Worm (Caenorhabditis elegans): ENCODE data around the gene tars-1.

Gene tars-1

DNA sequence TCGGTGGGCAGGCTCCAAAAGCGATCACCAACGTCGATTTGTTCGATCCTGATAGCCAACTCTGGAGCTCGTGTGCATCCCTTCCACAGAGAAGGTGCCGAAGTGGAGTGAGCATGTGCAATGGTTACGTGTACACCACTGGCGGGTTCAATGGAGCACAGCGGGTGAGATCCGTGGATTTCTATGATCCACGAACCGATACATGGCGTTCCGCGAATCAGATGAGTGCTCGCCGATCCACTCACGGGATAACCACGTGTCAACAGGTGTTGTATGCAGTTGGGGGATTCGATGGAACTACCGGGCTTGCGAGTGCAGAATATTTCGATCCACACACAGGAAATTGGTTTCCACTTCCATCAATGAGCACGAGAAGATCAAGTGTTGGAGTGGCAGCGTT is 4.6 kb downstream of the tars-1 start (continued):
- TF ChIP-seq B0035.1 (tag; optimal IDR thresholded peaks at IDR 0.05) (no peak), hmg-1.2 (GFP tag; IDR thresholded peaks at IDR 0.05) (0 out of 2 replicates have a peak, but pooled peaks have one; percentile 6), pha-4 (tag; optimal IDR thresholded peaks at IDR 0.05) (no peak), nhr-179 (tag; optimal IDR thresholded peaks at IDR 0.05) (no peak), hmg-20 (GFP tag; IDR thresholded peaks at IDR 0.05) (no peak), zfh-2 (GFP tag; conservative IDR thresholded peaks at IDR 0.05) (peak; percentile 71), Y95B8A.8 (GFP tag; IDR thresholded peaks at IDR 0.05) (no peak), Y53F4B.3 (GFP tag; IDR thresholded peaks at IDR 0.05) (no peak), tlf-1 (GFP tag; optimal IDR thresholded peaks at IDR 0.05) (no peak), lin-35 (GFP tag; optimal IDR thresholded peaks at IDR 0.05) (no peak), sea-2 (GFP tag; IDR thresholded peaks at IDR 0.05) (no peak), gei-17 (GFP tag; optimal IDR thresholded peaks at IDR 0.05) (no peak), repo-1 (tag; optimal IDR thresholded peaks at IDR 0.05) (no peak), Y53G8AR.9 (GFP tag; conservative IDR thresholded peaks at IDR 0.05) (no peak), ztf-26 (tag; optimal IDR thresholded peaks at IDR 0.05) (no peak), Y67H2A.10 (GFP tag; conservative IDR thresholded peaks at IDR 0.05) (no peak), T26A5.8 (tag; optimal IDR thresholded peaks at IDR 0.05) (no peak), somi-1 (GFP tag; optimal IDR thresholded peaks at IDR 0.05) (no peak), ceh-100 (GFP tag; IDR thresholded peaks at IDR 0.05) (no peak), F39B2.1 (GFP tag; IDR thresholded peaks at IDR 0.05) (no peak), F33H1.4 (GFP tag; IDR thresholded peaks at IDR 0.05) (no peak)

- TF ChIP-seq dox-1 (GFP tag; IDR thresholded peaks at IDR 0.05) (no peak), F49E8.2 (tag; optimal IDR thresholded peaks at IDR 0.05; ENCODE audit: insufficient read depth) (no peak), madf-8 (GFP tag; conservative IDR thresholded peaks at IDR 0.05) (peak; percentile 59), lsl-1 (GFP tag; optimal IDR thresholded peaks at IDR 0.05) (peak; percentile 59)
Measured at ce11 chrII:11689941-11690340, 5.5 kb downstream of the tars-1 start.

- TF ChIP-seq nfya-1 (tag; optimal IDR thresholded peaks at IDR 0.05; ENCODE audit: borderline replicate concordance, insufficient read depth) (no peak), athp-1 (tag; optimal IDR thresholded peaks at IDR 0.05) (no peak), aptf-3 (GFP tag; IDR thresholded peaks at IDR 0.05) (no peak), die-1 (tag; optimal IDR thresholded peaks at IDR 0.05) (no peak), efl-1 (GFP tag; optimal IDR thresholded peaks at IDR 0.05) (no peak), nhr-27 (tag; optimal IDR thresholded peaks at IDR 0.05) (no peak), T26A5.8 (tag; optimal IDR thresholded peaks at IDR 0.05) (no peak), rcor-1 (GFP tag; IDR thresholded peaks at IDR 0.05) (no peak), Y53G8AR.9 (GFP tag; conservative IDR thresholded peaks at IDR 0.05) (no peak), dpl-1 (GFP tag; optimal IDR thresholded peaks at IDR 0.05) (no peak), F22D6.2 (tag; optimal IDR thresholded peaks at IDR 0.05) (no peak), cebp-2 (GFP tag; IDR thresholded peaks at IDR 0.05) (no peak), ztf-3 (GFP tag; optimal IDR thresholded peaks at IDR 0.05) (no peak), F57A8.1 (GFP tag; optimal IDR thresholded peaks at IDR 0.05) (no peak), akir-1 (GFP tag; optimal IDR thresholded peaks at IDR 0.05) (no peak), somi-1 (GFP tag; optimal IDR thresholded peaks at IDR 0.05) (no peak), ceh-40 (GFP tag; IDR thresholded peaks at IDR 0.05) (no peak), nhr-179 (tag; optimal IDR thresholded peaks at IDR 0.05) (no peak), ets-4 (GFP tag; optimal IDR thresholded peaks at IDR 0.05) (no peak)
Measured at ce11 chrII:11688643-11689042, 6.8 kb downstream of the tars-1 start, which contains the start of gene kel-1. Gene kel-1, plus strand, starts transcription at chrII:11688943.

Data from whole organism, young adult.